Fruit fly (Drosophila melanogaster): ENCODE results near the gene Mtr4.

The Mtr4 gene

DNA sequence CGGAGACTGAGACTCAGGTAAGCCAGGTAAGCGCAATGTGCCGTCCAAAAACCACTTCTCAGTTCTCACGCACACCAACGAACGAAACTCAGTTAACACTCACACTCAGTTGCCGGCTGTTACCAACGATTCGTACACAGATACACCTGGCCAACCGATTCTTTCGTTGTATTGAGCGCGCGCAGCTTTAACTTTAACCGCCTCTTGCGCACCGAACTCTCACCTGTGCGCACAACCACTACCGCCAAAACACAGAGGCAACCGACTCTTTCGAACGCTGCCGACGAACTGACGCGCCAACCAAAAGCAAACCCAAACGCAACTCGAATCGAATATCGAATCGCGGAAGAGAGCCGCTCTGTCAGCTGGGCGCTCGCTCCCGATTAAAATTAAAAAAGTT lies 10.4 kb downstream of the Mtr4 start, which contains the start of gene Gli (continued):
- TF ChIP-seq Med (GFP tag) (peak; percentile 96), CG34376 (GFP tag; optimal IDR thresholded peaks at IDR 0.05) (peak; percentile 75), lov (optimal IDR thresholded peaks at IDR 0.05) (no peak), lov (GFP tag; IDR thresholded peaks at IDR 0.05) (no peak), Dll (GFP tag; IDR thresholded peaks at IDR 0.05; ENCODE audit: partially characterized antibody) (0 out of 4 replicates have a peak, but pooled peaks have one; percentile 29), HmgZ (tag; optimal IDR thresholded peaks at IDR 0.05) (peak; percentile 68), jumu (GFP tag; optimal IDR thresholded peaks at IDR 0.05) (no peak), dmrt11E (tag; optimal IDR thresholded peaks at IDR 0.05) (no peak), bbx (GFP tag; IDR thresholded peaks at IDR 0.05; ENCODE audit: partially characterized antibody) (peak; percentile 76), CG17568 (GFP tag; optimal IDR thresholded peaks at IDR 0.05) (no peak), sens-2 (GFP tag; IDR thresholded peaks at IDR 0.05) (0 out of 2 replicates have a peak, but pooled peaks have one; percentile 6), CG42726 (GFP tag; IDR thresholded peaks at IDR 0.05; ENCODE audit: partially characterized antibody) (peak; percentile 85), CG8388 (GFP tag; optimal IDR thresholded peaks at IDR 0.05) (no peak), MBD-R2 (GFP tag; IDR thresholded peaks at IDR 0.05) (peak; percentile 40; the same call in 1 of the 2 replicates), Dad (GFP tag; optimal IDR thresholded peaks at IDR 0.05) (peak; percentile 19), insv (GFP tag; optimal IDR thresholded peaks at IDR 0.05) (peak in 1 of 2 experiments; percentile 6), Scr (GFP tag; IDR thresholded peaks at IDR 0.05; ENCODE audit: partially characterized antibody) (peak; percentile 48; the same call in 1 of the 2 replicates), CG14014 (GFP tag; IDR thresholded peaks at IDR 0.05) (0 out of 2 replicates have a peak, but pooled peaks have one; percentile 12), CG9727 (GFP tag; optimal IDR thresholded peaks at IDR 0.05) (no peak), H2.0 (GFP tag; IDR thresholded peaks at IDR 0.05) (peak; percentile 7; the same call in 1 of the 2 replicates), disco-r (GFP tag; optimal IDR thresholded peaks at IDR 0.05) (no peak), CG10959 (GFP tag; IDR thresholded peaks at IDR 0.05) (0 out of 2 replicates have a peak, but pooled peaks have one; percentile 17), Optix (GFP tag; IDR thresholded peaks at IDR 0.05) (0 out of 3 replicates have a peak, but pooled peaks have one; percentile 22), CG30020 (tag; optimal IDR thresholded peaks at IDR 0.05) (no peak), HLH4C (GFP tag; IDR thresholded peaks at IDR 0.05; ENCODE audit: partially characterized antibody) (peak; percentile 45; the same call in 1 of the 3 replicates), Opbp (GFP tag; IDR thresholded peaks at IDR 0.05; ENCODE audit: partially characterized antibody) (peak; percentile 63; the same call in 2 of the 3 replicates), Aef1 (GFP tag; IDR thresholded peaks at IDR 0.05) (no peak), HmgD (GFP tag; optimal IDR thresholded peaks at IDR 0.05) (peak; percentile 63), dan (GFP tag; IDR thresholded peaks at IDR 0.05) (no peak), pb (GFP tag; optimal IDR thresholded peaks at IDR 0.05) (peak; percentile 62), CG17186 (GFP tag; optimal IDR thresholded peaks at IDR 0.05) (no peak), Pdp1 (GFP tag; optimal IDR thresholded peaks at IDR 0.05) (peak in 1 of 2 experiments; percentile 46), al (GFP tag; IDR thresholded peaks at IDR 0.05) (no peak), Rx (GFP tag; IDR thresholded peaks at IDR 0.05) (0 out of 2 replicates have a peak, but pooled peaks have one; percentile 14), Gug (GFP tag; IDR thresholded peaks at IDR 0.05) (peak; percentile 45; the same call in 1 of the 4 replicates), ham (GFP tag; IDR thresholded peaks at IDR 0.05) (no peak), kay (GFP tag; optimal IDR thresholded peaks at IDR 0.05) (peak; percentile 21), CG6791 (GFP tag; IDR thresholded peaks at IDR 0.05; ENCODE audit: partially characterized antibody) (peak; percentile 50; the same call in 1 of the 3 replicates), vvl (GFP tag; IDR thresholded peaks at IDR 0.05) (peak; percentile 66), kni (GFP tag; optimal IDR thresholded peaks at IDR 0.05) (peak; percentile 70), Rfx (GFP tag; IDR thresholded peaks at IDR 0.05) (peak; percentile 53; the same call in 1 of the 2 replicates), MTF-1 (GFP tag; optimal IDR thresholded peaks at IDR 0.05; ENCODE audit: borderline replicate concordance) (peak; percentile 76), CG13287 (GFP tag; IDR thresholded peaks at IDR 0.05; ENCODE audit: partially characterized antibody) (peak; percentile 72), CG32532 (GFP tag; IDR thresholded peaks at IDR 0.05) (peak; percentile 67), Xrp1 (GFP tag; IDR thresholded peaks at IDR 0.05) (peak; percentile 40; the same call in 1 of the 2 replicates), CG11504 (tag; optimal IDR thresholded peaks at IDR 0.05) (no peak), grau (tag; optimal IDR thresholded peaks at IDR 0.05) (peak; percentile 13), ato (GFP tag; IDR thresholded peaks at IDR 0.05; ENCODE audit: partially characterized antibody) (peak; percentile 77), hkb (optimal IDR thresholded peaks at IDR 0.05) (no peak), hkb (GFP tag; IDR thresholded peaks at IDR 0.05) (peak; percentile 56)
